Fruit fly (Drosophila melanogaster) whole organism, embryonic: ENCODE results near the gene Tpst.

Experiments used
- B-H1 ChIP-seq: fragments of 200-800 bp; sonication (Bioruptor generic); IDR thresholded peaks from 3 replicates; pipeline ENCODE4 v1.3.6; 2022; ENCODE audit warnings: missing biosample characterization, missing genetic modification characterization
- Bgb ChIP-seq: fragments of 200-800 bp; sonication (Bioruptor generic); IDR thresholded peaks from 2 replicates; pipeline ENCODE4 v1.3.6; 2022; ENCODE audit warnings: missing biosample characterization, missing genetic modification characterization; ENCODE audit not compliant: partially characterized antibody
- BtbVII ChIP-seq: fragments of 200-800 bp; sonication (Bioruptor generic); optimal IDR thresholded peaks from 3 replicates; lab custom pipeline; 2017; ENCODE audit warnings: missing biosample characterization, mild to moderate bottlenecking, missing genetic modification characterization
- CG11247 ChIP-seq: fragments of 200-800 bp; sonication (Bioruptor generic); IDR thresholded peaks from 2 replicates; pipeline ENCODE4 v1.3.6; 2022; ENCODE audit warnings: missing biosample characterization, missing genetic modification characterization
- CG11398 ChIP-seq: fragments of 200-800 bp; sonication (Bioruptor generic); optimal IDR thresholded peaks from 2 replicates; lab custom pipeline; 2016; ENCODE audit warnings: missing biosample characterization, missing genetic modification characterization
- CG12155 ChIP-seq: fragments of 200-800 bp; sonication (Bioruptor generic); optimal IDR thresholded peaks from 3 replicates; lab custom pipeline; 2016; ENCODE audit warnings: missing biosample characterization, missing genetic modification characterization
- CG12391 ChIP-seq: fragments of 200-800 bp; sonication (Bioruptor generic); optimal IDR thresholded peaks from 3 replicates; lab custom pipeline; 2018; ENCODE audit warnings: missing biosample characterization, mild to moderate bottlenecking, missing genetic modification characterization, moderate library complexity
- CG13775 ChIP-seq: fragments of 200-800 bp; sonication (Bioruptor generic); optimal IDR thresholded peaks from 3 replicates; lab custom pipeline; 2017; ENCODE audit warnings: missing biosample characterization, mild to moderate bottlenecking, missing genetic modification characterization
- CG14860 ChIP-seq: fragments of 200-800 bp; sonication (Bioruptor generic); IDR thresholded peaks from 3 replicates; pipeline ENCODE4 v1.3.6; 2022; ENCODE audit warnings: missing biosample characterization, missing genetic modification characterization; ENCODE audit not compliant: partially characterized antibody
- CG16863 ChIP-seq: fragments of 200-800 bp; sonication (Bioruptor generic); optimal IDR thresholded peaks from 3 replicates; lab custom pipeline; 2016; ENCODE audit warnings: missing biosample characterization, missing genetic modification characterization
- CG17568 ChIP-seq: fragments of 200-800 bp; sonication (Bioruptor generic); optimal IDR thresholded peaks from 2 replicates; lab custom pipeline; 2018; ENCODE audit warnings: missing biosample characterization, mild to moderate bottlenecking, missing genetic modification characterization, moderate library complexity
- CG17802 ChIP-seq: fragments of 200-800 bp; sonication (Bioruptor generic); optimal IDR thresholded peaks from 2 replicates; lab custom pipeline; 2018; ENCODE audit warnings: missing biosample characterization, mild to moderate bottlenecking, missing genetic modification characterization, moderate library complexity
- CG18262 ChIP-seq: fragments of 200-800 bp; optimal IDR thresholded peaks from 3 replicates; lab custom pipeline; 2019; ENCODE audit warnings: missing biosample characterization, mild to moderate bottlenecking, missing genetic modification characterization, moderate library complexity
- CG34376 ChIP-seq: fragments of 200-800 bp; sonication (Bioruptor generic); optimal IDR thresholded peaks from 2 replicates; lab custom pipeline; 2018; ENCODE audit warnings: missing biosample characterization, mild to moderate bottlenecking, missing genetic modification characterization
- CG4328 ChIP-seq: fragments of 200-800 bp; sonication (Bioruptor generic); optimal IDR thresholded peaks from 3 replicates; lab custom pipeline; 2017; ENCODE audit warnings: missing biosample characterization, missing genetic modification reagents, missing genetic modification characterization
- CG5180 ChIP-seq: fragments of 200-800 bp; sonication (Bioruptor generic); optimal IDR thresholded peaks from 3 replicates; lab custom pipeline; 2017; ENCODE audit warnings: missing biosample characterization, missing genetic modification characterization, mild to moderate bottlenecking, moderate library complexity, missing genetic modification reagents
- CG7928 ChIP-seq: fragments of 200-800 bp; sonication (Bioruptor generic); optimal IDR thresholded peaks from 2 replicates; lab custom pipeline; 2017; ENCODE audit warnings: missing biosample characterization, mild to moderate bottlenecking, missing genetic modification characterization
- CG9215 ChIP-seq: fragments of 200-800 bp; sonication (Bioruptor generic); IDR thresholded peaks from 2 replicates; pipeline ENCODE4 v1.3.6; 2022; ENCODE audit warnings: missing biosample characterization, missing genetic modification characterization
- D ChIP-seq, 2 experiments: fragments of 200-800 bp in 1 of 2; fragments of >200 bp in 1 of 2; sonication (Bioruptor generic) in 1 of 2; optimal IDR thresholded peaks; 2 replicates in 1 of 2; 3 replicates in 1 of 2; lab custom pipeline; 2017; ENCODE audit warnings: mild to moderate bottlenecking in 1 of 2, missing biosample characterization in 1 of 2, missing genetic modification characterization in 1 of 2, missing genetic modification reagents in 1 of 2
- Dip3 ChIP-seq: fragments of 200-800 bp; sonication (Bioruptor generic); optimal IDR thresholded peaks from 3 replicates; lab custom pipeline; 2016; ENCODE audit warnings: missing biosample characterization, missing genetic modification characterization
- E2f1 ChIP-seq: fragments of 200-800 bp; sonication (Bioruptor generic); IDR thresholded peaks from 2 replicates; pipeline ENCODE4 v1.3.6; 2022; ENCODE audit warnings: missing biosample characterization, missing genetic modification characterization
- Eip74EF ChIP-seq, 2 experiments: fragments of 200-800 bp in 1 of 2; fragments of >200 bp in 1 of 2; sonication (Bioruptor generic) in 1 of 2; optimal IDR thresholded peaks; 2 replicates each; lab custom pipeline; 2017 to 2019; ENCODE audit warnings: missing biosample characterization in 2 of 2, missing genetic modification characterization in 2 of 2, mild to moderate bottlenecking in 1 of 2, moderate library complexity in 1 of 2
- Elba2 ChIP-seq: fragments of 200-800 bp; sonication (Bioruptor generic); optimal IDR thresholded peaks from 3 replicates; lab custom pipeline; 2016; ENCODE audit warnings: missing biosample characterization, missing genetic modification characterization
- H15 ChIP-seq: fragments of 200-800 bp; sonication (Bioruptor generic); IDR thresholded peaks from 3 replicates; pipeline ENCODE4 v1.3.6; 2022; ENCODE audit warnings: missing biosample characterization, missing genetic modification characterization
- HLH54F ChIP-seq: fragments of 200-800 bp; sonication (Bioruptor generic); optimal IDR thresholded peaks from 3 replicates; lab custom pipeline; 2016; ENCODE audit warnings: missing biosample characterization, missing genetic modification characterization
- HmgD ChIP-seq: fragments of 200-800 bp; sonication (Bioruptor generic); optimal IDR thresholded peaks from 3 replicates; lab custom pipeline; 2016; ENCODE audit warnings: missing biosample characterization, missing genetic modification characterization
- Hr3 ChIP-seq: fragments of 200-800 bp; sonication (Bioruptor generic); optimal IDR thresholded peaks from 3 replicates; lab custom pipeline; 2016; ENCODE audit warnings: missing biosample characterization, missing genetic modification characterization
- Hr39 ChIP-seq: fragments of >200 bp; optimal IDR thresholded peaks from 2 replicates; lab custom pipeline; 2017
- NC2β ChIP-seq: fragments of 200-800 bp; sonication (Bioruptor generic); optimal IDR thresholded peaks from 2 replicates; lab custom pipeline; 2016; ENCODE audit warnings: missing biosample characterization, missing genetic modification characterization
- NfI ChIP-seq: fragments of 200-800 bp; sonication (Bioruptor generic); optimal IDR thresholded peaks from 3 replicates; lab custom pipeline; 2018; ENCODE audit warnings: missing biosample characterization, mild to moderate bottlenecking, missing genetic modification characterization, moderate library complexity
- Optix ChIP-seq: fragments of 200-800 bp; sonication (Bioruptor generic); IDR thresholded peaks from 3 replicates; pipeline ENCODE4 v1.3.6; 2022; ENCODE audit warnings: missing biosample characterization, missing genetic modification characterization
- Sry-δ ChIP-seq: fragments of 200-800 bp; sonication (Bioruptor generic); optimal IDR thresholded peaks from 2 replicates; lab custom pipeline; 2016; ENCODE audit warnings: missing biosample characterization, missing genetic modification characterization
- amos ChIP-seq: fragments of 200-800 bp; sonication (Bioruptor generic); IDR thresholded peaks from 2 replicates; pipeline ENCODE4 v1.3.6; 2022; ENCODE audit warnings: missing biosample characterization, missing genetic modification characterization; ENCODE audit not compliant: partially characterized antibody
- ara ChIP-seq: fragments of 200-800 bp; sonication (Bioruptor generic); IDR thresholded peaks from 2 replicates; pipeline ENCODE4 v1.3.6; 2022; ENCODE audit warnings: missing biosample characterization, missing genetic modification characterization
- ash1 ChIP-seq: fragments of 200-800 bp; sonication (Bioruptor generic); optimal IDR thresholded peaks from 2 replicates; lab custom pipeline; 2018; ENCODE audit warnings: missing biosample characterization, mild to moderate bottlenecking, missing genetic modification characterization
- az2 ChIP-seq: fragments of 200-800 bp; sonication (Bioruptor generic); optimal IDR thresholded peaks from 3 replicates; lab custom pipeline; 2016; ENCODE audit warnings: missing biosample characterization, missing genetic modification characterization
- cad ChIP-seq: fragments of >200 bp; optimal IDR thresholded peaks from 2 replicates; lab custom pipeline; 2017; ENCODE audit warnings: missing biosample characterization, missing genetic modification characterization
- crc ChIP-seq: fragments of 200-800 bp; sonication (Bioruptor generic); optimal IDR thresholded peaks from 2 replicates; lab custom pipeline; 2016; ENCODE audit warnings: missing biosample characterization, missing genetic modification characterization
- ewg ChIP-seq: fragments of 200-800 bp; sonication (Bioruptor generic); optimal IDR thresholded peaks from 3 replicates; lab custom pipeline; 2017; ENCODE audit warnings: mild to moderate bottlenecking, missing biosample characterization, missing genetic modification reagents, missing genetic modification characterization
- gsb-n ChIP-seq: fragments of 200-800 bp; sonication (Bioruptor generic); optimal IDR thresholded peaks from 3 replicates; lab custom pipeline; 2018; ENCODE audit warnings: missing biosample characterization, mild to moderate bottlenecking, missing genetic modification characterization
- kay ChIP-seq: fragments of 200-800 bp; sonication (Bioruptor generic); optimal IDR thresholded peaks from 2 replicates; lab custom pipeline; 2016; ENCODE audit warnings: missing biosample characterization, missing genetic modification characterization
- oc ChIP-seq: fragments of 200-800 bp; sonication (Bioruptor generic); optimal IDR thresholded peaks from 2 replicates; lab custom pipeline; 2018; ENCODE audit warnings: missing biosample characterization, mild to moderate bottlenecking, missing genetic modification characterization, moderate library complexity
- pum ChIP-seq: fragments of 200-800 bp; sonication (Bioruptor generic); optimal IDR thresholded peaks from 2 replicates; lab custom pipeline; 2016; ENCODE audit warnings: missing biosample characterization, missing genetic modification characterization
- row ChIP-seq: fragments of 200-800 bp; sonication (Bioruptor generic); IDR thresholded peaks from 3 replicates; pipeline ENCODE4 v1.3.6; 2022; ENCODE audit warnings: missing biosample characterization, missing genetic modification characterization
- scrt ChIP-seq: fragments of 200-800 bp; sonication (Bioruptor generic); optimal IDR thresholded peaks from 2 replicates; lab custom pipeline; 2018; ENCODE audit warnings: missing biosample characterization, mild to moderate bottlenecking, missing genetic modification characterization, moderate library complexity
- sens ChIP-seq: fragments of 200-800 bp; sonication (Bioruptor generic); peaks from one replicate; lab custom pipeline; 2016; ENCODE audit warnings: missing biosample characterization, missing genetic modification characterization
- seq ChIP-seq: fragments of 200-800 bp; sonication (Bioruptor generic); IDR thresholded peaks from 2 replicates; pipeline ENCODE4 v1.3.6; 2022; ENCODE audit warnings: missing biosample characterization, missing genetic modification characterization
- sim ChIP-seq: fragments of 200-800 bp; sonication (Bioruptor generic); IDR thresholded peaks from 2 replicates; pipeline ENCODE4 v1.3.6; 2022; ENCODE audit warnings: missing biosample characterization, missing genetic modification characterization
- sisA ChIP-seq: fragments of 200-800 bp; sonication (Bioruptor generic); IDR thresholded peaks from 2 replicates; pipeline ENCODE4 v1.3.6; 2022; ENCODE audit warnings: missing biosample characterization, missing genetic modification characterization
- sr ChIP-seq: fragments of 200-800 bp; sonication (Bioruptor generic); IDR thresholded peaks from 3 replicates; pipeline ENCODE4 v1.3.6; 2022; ENCODE audit warnings: missing biosample characterization, missing genetic modification characterization
- tx ChIP-seq: fragments of 200-800 bp; sonication (Bioruptor generic); optimal IDR thresholded peaks from 2 replicates; lab custom pipeline; 2016; ENCODE audit warnings: missing biosample characterization, missing genetic modification characterization
- vvl ChIP-seq: fragments of 200-800 bp; sonication (Bioruptor generic); IDR thresholded peaks from 2 replicates; pipeline ENCODE4 v1.3.6; 2022; ENCODE audit warnings: missing biosample characterization, missing genetic modification characterization

The Tpst gene

DNA sequence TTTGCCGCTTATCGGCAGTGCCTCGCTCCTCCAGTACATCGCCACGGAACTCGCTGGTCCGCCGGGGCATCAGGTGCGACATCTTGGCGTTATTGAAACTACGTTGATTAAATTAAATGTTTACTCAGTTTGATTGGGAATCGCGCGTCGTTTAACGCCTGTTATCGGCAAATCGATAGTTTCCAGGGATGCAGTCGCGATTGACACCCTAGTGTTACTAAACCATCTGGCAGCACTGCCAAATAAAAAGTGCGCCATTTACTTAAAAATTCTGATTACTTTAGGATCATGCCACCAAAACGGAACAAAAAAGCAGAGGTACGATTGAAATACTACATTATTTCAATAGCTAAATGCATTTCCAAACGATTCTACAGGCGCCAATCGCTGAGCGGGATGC lies 48.3 kb downstream of the Tpst start, which contains the start of the genes Ndc80 and BthD (continued):
- TF ChIP-seq BtbVII (GFP tag; lab: Kevin White, UChicago) (no peak), CG14860 (GFP tag; lab: Robert Waterston, UW) (peak; percentile 46; the same call in 1 of the 3 replicates), Sry-δ (peak; percentile 69), HLH54F (GFP tag; lab: Kevin White, UChicago) (no peak), CG16863 (GFP tag; lab: Kevin White, UChicago) (no peak), Hr39 (lab: Kevin White, UChicago) (no peak), Bgb (peak; percentile 72), oc (tag; lab: Kevin White, UChicago) (no peak), CG11247 (GFP tag; lab: Robert Waterston, UW) (no peak), CG12391 (no peak), seq (GFP tag; lab: Robert Waterston, UW) (no peak), CG34376 (no peak), ewg (GFP tag; lab: Kevin White, UChicago) (peak; percentile 25), kay (GFP tag; lab: Kevin White, UChicago) (no peak), D (optimal IDR thresholded peaks at IDR 0.05; lab: Kevin White, UChicago) (no peak), D (GFP tag; optimal IDR thresholded peaks at IDR 0.05; lab: Kevin White, UChicago) (no peak), sr (GFP tag; lab: Robert Waterston, UW) (no peak), pum (no peak), az2 (GFP tag; lab: Kevin White, UChicago) (no peak), HmgD (GFP tag; lab: Kevin White, UChicago) (peak; percentile 10), CG13775 (GFP tag; lab: Kevin White, UChicago) (no peak), Elba2 (GFP tag; lab: Kevin White, UChicago) (no peak), CG11398 (no peak), crc (GFP tag; lab: Kevin White, UChicago) (no peak), CG7928 (GFP tag; lab: Kevin White, UChicago) (peak; percentile 90), CG9215 (GFP tag; lab: Robert Waterston, UW) (no peak), CG17802 (no peak), NC2β (GFP tag; lab: Kevin White, UChicago) (no peak), CG17568 (GFP tag; lab: Kevin White, UChicago) (no peak), ara (GFP tag; lab: Robert Waterston, UW) (no peak), amos (GFP tag; lab: Robert Waterston, UW) (peak; percentile 70), gsb-n (no peak), H15 (GFP tag; lab: Robert Waterston, UW) (no peak), vvl (GFP tag; lab: Robert Waterston, UW) (0 out of 2 replicates have a peak, but pooled peaks have one; percentile 13), sens (peak; percentile 73), Eip74EF (GFP tag; optimal IDR thresholded peaks at IDR 0.05; lab: Kevin White, UChicago) (no peak), CG5180 (GFP tag; lab: Kevin White, UChicago) (no peak), B-H1 (GFP tag; lab: Robert Waterston, UW) (no peak), CG4328 (GFP tag; lab: Kevin White, UChicago) (no peak), cad (no peak), sim (GFP tag; lab: Robert Waterston, UW) (no peak), sisA (no peak), Hr3 (GFP tag; lab: Kevin White, UChicago) (no peak), CG12155 (GFP tag; lab: Kevin White, UChicago) (no peak), row (GFP tag; lab: Robert Waterston, UW) (no peak), CG18262 (tag; lab: Kevin White, UChicago) (no peak), NfI (no peak), tx (GFP tag; lab: Kevin White, UChicago) (no peak), Dip3 (GFP tag; lab: Kevin White, UChicago) (no peak), scrt (no peak), ash1 (GFP tag; lab: Kevin White, UChicago) (no peak), Optix (GFP tag; lab: Robert Waterston, UW) (no peak), E2f1 (GFP tag; lab: Robert Waterston, UW) (no peak)
